Fruit fly (Drosophila melanogaster): ENCODE data around the gene Grip75.

The Grip75 gene

DNA sequence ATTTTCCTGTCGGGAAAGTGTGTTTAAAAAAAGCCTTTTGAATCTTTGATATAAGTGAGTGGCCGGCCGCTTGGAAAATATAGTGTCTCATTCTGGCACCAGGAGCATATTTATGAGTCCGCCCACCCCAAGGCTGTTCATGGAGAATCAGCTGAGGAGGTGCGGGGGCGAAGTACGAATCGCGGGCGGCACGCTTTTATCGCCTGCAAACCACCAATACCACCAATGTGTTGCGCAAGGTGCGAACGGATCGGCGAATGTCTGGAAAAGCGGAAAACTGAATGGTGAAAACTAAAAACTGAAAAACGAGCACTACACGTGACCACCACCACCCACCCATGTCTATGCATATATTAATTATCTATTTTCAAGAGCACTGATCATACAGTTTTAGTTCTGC, 14.1 kb upstream of the Grip75 start:
- no peak for TF ChIP-seq h (optimal IDR thresholded peaks at IDR 0.05)
- TF ChIP-seq psq (optimal IDR thresholded peaks at IDR 0.05): no peak
- TF ChIP-seq Sin3A (optimal IDR thresholded peaks at IDR 0.05): no peak

DNA sequence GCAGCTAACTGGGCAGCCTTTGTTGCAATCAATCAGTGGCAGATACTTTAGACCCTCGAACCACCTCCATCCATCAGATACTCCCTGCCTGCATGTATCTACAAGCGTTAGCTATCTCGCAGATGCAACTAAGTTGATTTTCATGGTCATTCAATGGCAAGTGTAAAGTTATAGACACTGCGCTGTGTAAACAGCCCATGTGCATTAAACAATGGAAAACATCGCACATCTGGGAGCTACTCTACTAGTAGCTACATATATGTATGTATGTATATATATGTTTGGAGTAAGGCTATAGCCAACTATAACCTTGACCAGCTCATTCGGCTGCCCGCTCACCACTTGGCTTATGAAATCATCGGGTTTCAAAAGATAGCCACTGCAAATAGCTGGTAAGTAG, 12.9 kb upstream of the Grip75 start:
- TF ChIP-seq h (optimal IDR thresholded peaks at IDR 0.05) (no peak), Myc (optimal IDR thresholded peaks at IDR 0.05) (no peak), insv (optimal IDR thresholded peaks at IDR 0.05) (no peak), Sin3A (optimal IDR thresholded peaks at IDR 0.05) (no peak), psq (optimal IDR thresholded peaks at IDR 0.05) (no peak), ttk (optimal IDR thresholded peaks at IDR 0.05) (no peak)

DNA sequence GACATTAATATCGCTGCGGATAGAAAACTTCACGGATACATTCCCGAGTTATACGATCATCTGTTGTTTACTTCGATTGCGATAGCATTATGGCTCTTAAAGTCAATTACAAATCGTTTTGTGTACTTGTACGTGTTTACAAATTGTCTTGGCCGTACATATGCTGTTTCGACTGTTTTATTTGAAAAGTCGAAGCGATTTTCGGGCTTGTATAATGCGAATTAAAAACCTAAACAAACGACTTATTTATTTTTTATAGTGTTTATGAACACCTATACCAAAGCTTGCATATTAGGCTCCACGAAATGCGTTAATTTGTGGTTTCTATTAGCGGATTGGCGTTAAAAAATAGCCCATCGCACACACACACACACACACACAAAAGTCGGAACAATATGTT, 10.8 kb upstream of the Grip75 start:
- TF ChIP-seq psq (optimal IDR thresholded peaks at IDR 0.05) (no peak), insv (optimal IDR thresholded peaks at IDR 0.05) (no peak), Sin3A (optimal IDR thresholded peaks at IDR 0.05) (no peak), h (optimal IDR thresholded peaks at IDR 0.05) (no peak), ttk (optimal IDR thresholded peaks at IDR 0.05) (no peak), Myc (optimal IDR thresholded peaks at IDR 0.05) (no peak)

DNA sequence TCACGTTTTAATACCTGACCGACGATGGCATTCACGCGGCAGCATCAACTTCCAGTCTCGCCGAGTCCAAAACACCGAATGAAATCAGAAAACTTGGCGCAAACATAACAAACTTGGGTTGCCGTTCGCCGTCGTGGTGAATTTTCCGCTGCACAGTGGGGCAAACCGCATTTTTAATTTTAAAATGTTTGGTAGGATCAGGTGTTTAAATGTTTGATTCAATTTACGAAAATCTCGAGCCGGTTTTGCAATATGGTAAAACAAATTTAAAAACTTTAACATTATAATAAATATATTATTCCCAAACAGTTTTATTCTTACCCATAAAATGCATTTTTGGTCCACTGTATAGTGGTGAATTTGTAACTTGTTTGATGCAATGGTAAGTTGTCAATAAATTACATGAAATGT, 8.8 kb upstream of the Grip75 start, which contains the start of gene RluA-1:
Gene RluA-1, minus strand, starts transcription at position 82 of the 411 bp plus-strand sequence.
- no peak for TF ChIP-seq Sin3A (optimal IDR thresholded peaks at IDR 0.05)

DNA sequence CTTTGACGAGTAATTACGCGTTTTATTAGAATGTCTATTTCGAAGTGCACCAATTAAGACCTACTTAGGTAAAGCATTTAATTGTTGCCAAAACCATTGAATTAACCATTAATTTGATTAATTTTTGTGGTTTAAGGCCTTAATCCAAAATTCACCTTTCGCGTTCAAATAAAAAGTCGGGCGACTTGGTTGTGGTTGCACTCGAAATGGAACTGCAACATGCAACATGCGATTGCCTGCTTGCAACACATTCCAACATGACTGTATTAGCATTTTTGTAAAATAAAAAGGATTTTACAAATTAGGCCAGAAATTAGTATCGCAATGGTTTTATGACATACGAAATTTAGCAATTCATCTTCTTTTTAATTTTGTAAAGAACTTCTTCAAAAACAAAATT, 8.3 kb upstream of the Grip75 start:
- no peak for TF ChIP-seq psq (optimal IDR thresholded peaks at IDR 0.05)
- TF ChIP-seq h (optimal IDR thresholded peaks at IDR 0.05): no peak
- TF ChIP-seq Sin3A (optimal IDR thresholded peaks at IDR 0.05): no peak
- no peak for TF ChIP-seq Myc (optimal IDR thresholded peaks at IDR 0.05)
- no peak for TF ChIP-seq insv (optimal IDR thresholded peaks at IDR 0.05)
- no peak for TF ChIP-seq ttk (optimal IDR thresholded peaks at IDR 0.05)

DNA sequence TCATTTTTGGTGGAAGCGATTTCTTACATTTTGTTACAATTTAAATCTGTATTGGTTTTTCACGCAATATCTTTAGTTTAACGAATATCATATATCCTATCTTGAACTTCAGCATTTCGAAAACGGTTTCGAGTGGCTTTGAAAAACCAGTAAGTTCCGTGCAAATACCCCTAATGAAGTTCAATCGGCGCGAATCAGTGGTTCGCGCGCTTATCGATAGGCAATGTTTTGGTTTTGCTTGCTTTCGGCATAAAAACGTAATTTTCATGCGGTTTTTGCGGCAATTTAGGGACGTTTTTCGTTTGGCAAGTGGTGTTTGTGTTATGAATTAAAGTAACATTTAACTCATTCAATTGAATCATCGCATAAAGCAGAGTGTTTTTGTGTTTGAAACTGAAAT, 6.2 kb upstream of the Grip75 start, which contains the start of gene RluA-2:
Gene RluA-2, plus strand, starts transcription at position 195 of the 400 bp plus-strand sequence.
- TF ChIP-seq psq (optimal IDR thresholded peaks at IDR 0.05) (no peak), Myc (optimal IDR thresholded peaks at IDR 0.05) (no peak), ttk (optimal IDR thresholded peaks at IDR 0.05) (no peak), h (optimal IDR thresholded peaks at IDR 0.05) (no peak), Sin3A (optimal IDR thresholded peaks at IDR 0.05) (no peak), insv (optimal IDR thresholded peaks at IDR 0.05) (no peak)

DNA sequence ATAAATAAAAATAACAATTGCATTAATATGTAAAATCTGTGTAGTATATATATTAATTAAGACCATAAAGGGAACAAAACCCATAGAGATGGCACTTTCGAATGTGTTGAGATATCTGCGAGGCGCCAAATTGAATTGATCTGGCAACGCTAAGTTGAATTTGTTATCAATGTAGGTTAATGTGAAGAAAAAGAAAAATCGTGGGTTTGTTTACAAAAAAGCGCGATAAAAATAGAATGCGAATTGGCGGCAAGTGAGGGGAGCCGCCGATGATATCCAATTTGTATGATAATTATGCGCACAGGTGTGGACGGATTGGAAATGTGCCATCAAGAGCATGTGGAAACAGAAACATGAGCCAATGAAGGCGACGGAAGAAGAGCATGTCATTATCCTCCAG, 3.2 kb upstream of the Grip75 start:
- TF ChIP-seq insv (optimal IDR thresholded peaks at IDR 0.05) (no peak), ttk (optimal IDR thresholded peaks at IDR 0.05) (no peak), Sin3A (optimal IDR thresholded peaks at IDR 0.05) (no peak), psq (optimal IDR thresholded peaks at IDR 0.05) (no peak), Myc (optimal IDR thresholded peaks at IDR 0.05) (no peak), h (optimal IDR thresholded peaks at IDR 0.05) (no peak)

DNA sequence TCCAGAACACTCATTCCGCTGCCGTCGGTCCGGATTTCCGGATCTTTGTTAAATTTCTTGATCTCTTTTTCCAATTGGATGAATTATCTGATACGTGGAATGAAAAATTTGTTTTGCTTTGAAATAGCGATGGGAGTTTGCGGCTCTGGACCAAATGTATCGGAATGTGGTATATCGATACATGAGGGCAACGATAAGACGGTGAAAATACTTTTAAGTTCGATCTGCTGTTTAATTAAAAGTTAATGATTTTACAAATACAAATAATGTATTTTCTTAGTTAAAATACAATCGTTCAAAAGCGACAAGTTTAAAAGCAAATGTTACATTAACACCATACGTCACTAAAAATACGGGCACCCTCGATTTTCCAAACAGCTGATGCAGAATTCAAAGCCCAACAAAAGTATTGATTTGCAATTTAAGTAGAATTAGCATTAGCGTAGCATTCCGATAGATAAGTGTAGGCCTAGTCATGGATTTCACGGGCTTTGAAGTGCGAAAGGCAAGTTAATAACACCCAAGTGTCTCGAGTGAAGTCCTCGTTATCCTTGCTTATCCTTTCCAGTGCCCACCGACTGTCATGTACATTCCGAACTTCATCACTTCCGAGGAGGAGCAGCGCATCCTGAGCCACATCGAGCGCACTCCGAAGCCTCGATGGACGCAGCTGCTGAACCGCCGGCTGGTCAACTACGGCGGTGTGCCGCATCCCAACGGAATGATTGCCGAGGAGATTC, 5.6 kb downstream of the Grip75 start, which contains the start of the genes Cog4 and CG6144:
Gene Cog4, minus strand, starts transcription at position 139 of the 740 bp plus-strand sequence.
Gene CG6144, plus strand, starts transcription at position 211 of the 740 bp plus-strand sequence.
- TF ChIP-seq psq (optimal IDR thresholded peaks at IDR 0.05): no peak
- no peak for TF ChIP-seq insv (optimal IDR thresholded peaks at IDR 0.05)
- no peak for TF ChIP-seq ttk (optimal IDR thresholded peaks at IDR 0.05)
- TF ChIP-seq Sin3A (optimal IDR thresholded peaks at IDR 0.05): no peak

DNA sequence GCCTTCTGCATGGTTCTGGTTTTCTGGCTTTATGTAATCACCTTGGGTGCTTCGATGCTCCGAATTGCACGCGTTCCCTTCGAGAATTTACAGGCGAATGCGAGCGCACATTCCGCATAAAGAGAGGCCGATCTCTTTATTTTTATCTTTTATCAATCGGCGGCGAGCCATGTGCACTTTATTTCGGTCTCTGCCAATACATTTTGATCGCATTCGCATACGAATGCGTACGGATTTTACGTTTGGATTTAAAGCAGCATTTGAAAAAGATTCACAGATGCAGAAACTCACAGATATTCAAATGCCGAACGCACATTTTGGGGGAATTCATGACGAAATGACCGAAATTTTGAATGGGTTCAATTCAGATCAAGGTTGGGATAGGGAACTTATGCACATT, 8.3 kb downstream of the Grip75 start, which contains the start of gene CG13144:
Gene CG13144, minus strand, starts transcription at position 101 of the 400 bp plus-strand sequence.
- TF ChIP-seq psq (optimal IDR thresholded peaks at IDR 0.05): no peak
- TF ChIP-seq Myc (optimal IDR thresholded peaks at IDR 0.05): no peak
- TF ChIP-seq ttk (optimal IDR thresholded peaks at IDR 0.05): no peak
- TF ChIP-seq h (optimal IDR thresholded peaks at IDR 0.05): no peak
- no peak for TF ChIP-seq insv (optimal IDR thresholded peaks at IDR 0.05)
- TF ChIP-seq Sin3A (optimal IDR thresholded peaks at IDR 0.05): no peak

DNA sequence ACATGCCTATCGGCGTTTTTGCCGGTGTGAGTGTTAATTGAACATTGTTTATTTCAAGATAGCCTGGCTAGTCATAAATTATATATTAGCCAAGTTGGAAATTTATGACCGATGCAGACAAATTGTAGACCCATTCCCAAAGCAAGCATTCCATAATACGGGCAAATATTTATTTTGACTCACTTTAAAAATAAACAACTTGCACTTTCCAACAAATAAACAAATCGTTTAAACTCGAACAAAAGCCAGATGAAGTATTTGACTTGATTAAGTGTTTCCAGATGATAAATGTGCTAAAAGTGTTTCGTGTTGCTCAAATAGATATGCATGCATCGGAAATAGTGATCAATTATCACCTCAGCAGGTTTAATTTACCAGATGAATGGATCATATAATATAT, 12.4 kb downstream of the Grip75 start:
- TF ChIP-seq insv (optimal IDR thresholded peaks at IDR 0.05) (no peak), h (optimal IDR thresholded peaks at IDR 0.05) (no peak), Sin3A (optimal IDR thresholded peaks at IDR 0.05) (no peak), Myc (optimal IDR thresholded peaks at IDR 0.05) (no peak), ttk (optimal IDR thresholded peaks at IDR 0.05) (no peak), psq (optimal IDR thresholded peaks at IDR 0.05) (no peak)

DNA sequence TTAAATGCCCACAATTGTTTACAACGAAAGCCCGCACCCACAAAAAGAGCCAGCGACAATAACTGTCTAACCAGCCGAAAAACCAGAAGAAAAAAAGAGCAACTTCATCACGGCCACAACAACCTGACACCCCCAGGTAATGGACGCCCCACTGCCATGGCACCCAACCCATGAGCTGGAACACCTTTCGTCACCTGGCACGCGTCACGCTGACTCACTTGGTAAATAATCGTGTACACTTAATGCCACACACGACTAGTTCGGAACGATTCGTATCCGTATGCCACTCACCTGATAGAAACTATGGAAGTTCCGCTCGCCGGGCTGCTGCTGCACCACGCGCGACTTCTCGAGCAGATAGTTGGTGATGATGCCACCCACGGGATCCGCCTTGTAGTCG, 13.2 kb downstream of the Grip75 start:
- TF ChIP-seq psq (optimal IDR thresholded peaks at IDR 0.05) (no peak), ttk (optimal IDR thresholded peaks at IDR 0.05) (no peak), Myc (optimal IDR thresholded peaks at IDR 0.05) (no peak), h (optimal IDR thresholded peaks at IDR 0.05) (no peak), Sin3A (optimal IDR thresholded peaks at IDR 0.05) (no peak), insv (optimal IDR thresholded peaks at IDR 0.05) (no peak)

DNA sequence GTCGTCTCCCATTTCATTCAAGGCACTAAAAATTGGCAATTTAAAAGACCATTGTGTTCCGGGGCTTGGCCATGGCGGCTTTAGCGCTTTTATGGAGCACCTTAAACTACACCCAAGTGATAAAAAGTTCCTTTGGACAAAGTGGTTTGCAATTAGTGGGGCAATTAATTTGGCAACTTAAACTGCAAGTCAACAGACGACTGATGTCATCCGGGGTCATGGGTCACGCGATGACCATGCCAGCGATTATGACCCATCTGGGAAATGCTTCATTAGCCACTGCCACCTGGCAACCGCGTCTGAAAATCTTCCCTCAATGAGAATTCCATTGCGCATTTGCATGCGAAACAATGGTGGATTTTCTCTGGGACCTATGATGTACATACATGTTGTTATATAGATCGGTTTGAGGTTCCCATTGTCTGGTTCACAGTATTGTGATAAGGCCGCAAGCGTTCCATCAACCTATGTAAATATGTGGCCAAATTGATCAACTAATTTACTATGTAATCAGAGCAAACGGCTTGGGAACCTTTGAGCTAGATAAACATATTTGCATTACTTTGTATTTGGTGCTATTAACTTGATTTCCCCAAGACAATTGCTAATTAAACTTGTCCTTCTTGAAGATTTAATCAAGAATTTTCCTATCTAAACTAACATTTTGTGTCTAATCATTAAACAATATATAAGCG, 14.2 kb downstream of the Grip75 start:
- TF ChIP-seq Sin3A (optimal IDR thresholded peaks at IDR 0.05) (no peak), Myc (optimal IDR thresholded peaks at IDR 0.05) (no peak), psq (optimal IDR thresholded peaks at IDR 0.05) (no peak)

DNA sequence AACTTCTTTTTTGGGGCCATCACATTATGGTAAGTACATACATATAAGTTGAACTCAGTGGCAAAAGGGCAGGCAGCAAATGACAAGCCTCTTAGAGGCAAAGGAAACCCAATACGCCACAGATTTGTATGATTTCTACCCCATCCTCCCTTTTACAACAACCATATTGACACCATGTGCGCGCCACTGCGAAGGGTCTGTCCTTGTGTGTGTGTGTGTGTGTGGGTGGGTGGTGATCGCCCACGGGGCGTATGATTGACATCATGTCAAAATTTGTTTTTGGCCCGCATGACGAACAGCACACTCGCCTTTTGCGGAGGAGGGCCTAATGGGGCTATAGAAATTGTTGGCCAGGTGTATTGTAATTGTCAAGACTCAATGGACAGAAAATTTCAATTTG, 16.5 kb downstream of the Grip75 start:
- TF ChIP-seq h (optimal IDR thresholded peaks at IDR 0.05): no peak
- TF ChIP-seq insv (optimal IDR thresholded peaks at IDR 0.05): no peak
- TF ChIP-seq Myc (optimal IDR thresholded peaks at IDR 0.05): no peak
- no peak for TF ChIP-seq psq (optimal IDR thresholded peaks at IDR 0.05)
- TF ChIP-seq ttk (optimal IDR thresholded peaks at IDR 0.05): no peak
- no peak for TF ChIP-seq Sin3A (optimal IDR thresholded peaks at IDR 0.05)
